Fruit fly (Drosophila melanogaster) whole organism, adult: ENCODE results near the gene CG31145.

Source experiments
- CG11617 ChIP-seq: fragments of 200-800 bp; sonication (Bioruptor generic); optimal IDR thresholded peaks from 2 replicates; lab custom pipeline; 2017; ENCODE audit warnings: mild to moderate bottlenecking, missing biosample characterization, missing genetic modification reagents, missing genetic modification characterization
- CG12768 ChIP-seq: fragments of 200-800 bp; sonication (Bioruptor generic); optimal IDR thresholded peaks from 2 replicates; lab custom pipeline; 2017; ENCODE audit warnings: missing biosample characterization, missing genetic modification characterization, mild to moderate bottlenecking, moderate library complexity, missing genetic modification reagents
- CG14711 ChIP-seq: fragments of 200-800 bp; sonication (Bioruptor generic); optimal IDR thresholded peaks from 2 replicates; lab custom pipeline; 2018; ENCODE audit warnings: missing biosample characterization, mild to moderate bottlenecking, missing genetic modification characterization, moderate library complexity
- CG1620 ChIP-seq: fragments of 200-800 bp; sonication (Bioruptor generic); optimal IDR thresholded peaks from 2 replicates; lab custom pipeline; 2016; ENCODE audit warnings: missing biosample characterization, missing genetic modification characterization
- CG33017 ChIP-seq: fragments of 200-800 bp; sonication (Bioruptor generic); optimal IDR thresholded peaks from 2 replicates; lab custom pipeline; 2018; ENCODE audit warnings: missing biosample characterization, mild to moderate bottlenecking, missing genetic modification characterization, moderate library complexity
- CG5204 ChIP-seq: fragments of 200-800 bp; sonication (Bioruptor generic); optimal IDR thresholded peaks from 2 replicates; lab custom pipeline; 2016; ENCODE audit warnings: missing biosample characterization, missing genetic modification characterization
- CG7045 ChIP-seq: fragments of 200-800 bp; sonication (Bioruptor generic); optimal IDR thresholded peaks from 2 replicates; lab custom pipeline; 2017; ENCODE audit warnings: missing biosample characterization, mild to moderate bottlenecking, missing genetic modification characterization
- CG7101 ChIP-seq: fragments of 200-800 bp; sonication (Bioruptor generic); optimal IDR thresholded peaks from 2 replicates; lab custom pipeline; 2018; ENCODE audit warnings: missing biosample characterization, mild to moderate bottlenecking, missing genetic modification characterization, moderate library complexity
- Clk ChIP-seq: fragments of 200-800 bp; sonication (Bioruptor generic); optimal IDR thresholded peaks from 2 replicates; lab custom pipeline; 2017; ENCODE audit warnings: missing biosample characterization, missing genetic modification characterization
- Crg-1 ChIP-seq: fragments of 200-800 bp; sonication (Bioruptor generic); optimal IDR thresholded peaks from 2 replicates; lab custom pipeline; 2016; ENCODE audit warnings: missing biosample characterization, missing genetic modification characterization
- Hr96 ChIP-seq: fragments of 200-800 bp; sonication (Bioruptor generic); optimal IDR thresholded peaks from 2 replicates; lab custom pipeline; 2016; ENCODE audit warnings: missing biosample characterization, missing genetic modification characterization
- Mnt ChIP-seq: fragments of 200-800 bp; sonication (Bioruptor generic); optimal IDR thresholded peaks from 2 replicates; lab custom pipeline; 2016; ENCODE audit warnings: missing biosample characterization, mild to moderate bottlenecking, missing genetic modification characterization
- bab1 ChIP-seq: fragments of 200-800 bp; sonication (Bioruptor generic); optimal IDR thresholded peaks from 3 replicates; lab custom pipeline; 2019; ENCODE audit warnings: missing biosample characterization, mild to moderate bottlenecking, missing genetic modification characterization, moderate library complexity
- cic ChIP-seq: fragments of 200-800 bp; sonication (Bioruptor generic); optimal IDR thresholded peaks from 2 replicates; lab custom pipeline; 2017; ENCODE audit warnings: missing biosample characterization, mild to moderate bottlenecking, missing genetic modification characterization, moderate library complexity
- cnc ChIP-seq, 2 experiments: fragments of >200 bp; optimal IDR thresholded peaks; 2 replicates each; lab custom pipeline; 2017
- kay ChIP-seq: fragments of 200-800 bp; sonication (Bioruptor generic); peaks from one replicate; lab custom pipeline; 2016; ENCODE audit warnings: missing biosample characterization, missing genetic modification characterization, borderline replicate concordance
- ovo ChIP-seq: fragments of 200-800 bp; sonication (Bioruptor generic); optimal IDR thresholded peaks from 2 replicates; lab custom pipeline; 2016; ENCODE audit warnings: missing biosample characterization, missing genetic modification characterization
- pad ChIP-seq: fragments of 200-800 bp; sonication (Bioruptor generic); optimal IDR thresholded peaks from 3 replicates; lab custom pipeline; 2017; ENCODE audit warnings: missing biosample characterization, missing genetic modification characterization, mild to moderate bottlenecking, moderate library complexity, missing genetic modification reagents
- tj ChIP-seq: fragments of 200-800 bp; sonication (Bioruptor generic); optimal IDR thresholded peaks from 3 replicates; lab custom pipeline; 2017; ENCODE audit warnings: missing biosample characterization, mild to moderate bottlenecking, missing genetic modification characterization, moderate library complexity
- toe ChIP-seq: fragments of 200-800 bp; sonication (Bioruptor generic); optimal IDR thresholded peaks from 2 replicates; lab custom pipeline; 2016; ENCODE audit warnings: missing biosample characterization, missing genetic modification characterization

CG31145 gene

DNA sequence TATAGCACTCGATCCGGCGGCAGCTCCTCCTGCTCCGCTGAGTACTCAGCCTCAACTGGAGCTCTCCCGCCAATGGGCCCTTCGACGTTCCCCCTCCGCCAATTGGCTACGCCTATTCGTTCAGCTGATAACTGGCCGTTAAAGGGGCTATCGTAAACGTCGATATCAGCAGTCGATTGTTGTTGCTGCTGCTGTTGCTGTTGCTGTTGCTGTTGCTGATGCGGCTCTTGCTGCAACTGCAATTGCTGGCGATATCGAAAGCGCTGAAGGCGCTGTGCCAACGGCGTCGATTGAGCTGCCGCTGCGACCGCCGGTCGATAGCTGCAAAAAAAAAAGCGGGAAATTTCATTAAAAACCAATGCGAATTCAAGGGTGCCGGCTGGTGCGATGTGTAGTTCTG lies 42.3 kb downstream of the CG31145 start:
- peak; percentile 55 for TF ChIP-seq tj
- no peak for TF ChIP-seq Crg-1 (GFP tag; lab: Kevin White, UChicago)
- TF ChIP-seq CG12768 (GFP tag; lab: Kevin White, UChicago) = peak; percentile 15

DNA sequence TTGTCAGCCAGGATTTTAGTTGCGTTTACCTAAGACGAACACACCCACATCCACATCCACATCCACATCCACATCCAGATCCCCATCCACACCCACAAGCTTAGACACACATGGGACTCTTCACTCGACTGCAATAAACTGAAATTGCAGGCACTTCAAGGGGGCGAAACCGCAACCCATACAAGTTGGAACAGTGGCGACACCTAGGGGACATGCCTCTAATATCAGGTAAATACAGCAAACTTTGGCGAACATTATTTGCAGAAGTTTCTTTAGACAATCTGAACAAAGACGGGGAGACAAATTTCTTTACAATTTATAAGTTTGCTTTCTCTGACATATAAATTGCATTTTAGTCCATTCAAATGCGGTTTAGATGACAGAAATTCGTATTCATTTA lies 46.5 kb downstream of the CG31145 start:
- TF ChIP-seq CG14711 (tag; lab: Kevin White, UChicago) (no peak), toe (GFP tag; lab: Kevin White, UChicago) (no peak), CG5204 (GFP tag; lab: Kevin White, UChicago) (no peak), cic (GFP tag; lab: Kevin White, UChicago) (no peak), CG33017 (no peak), CG7045 (GFP tag; lab: Kevin White, UChicago) (no peak), CG7101 (no peak), pad (GFP tag; lab: Kevin White, UChicago) (no peak), CG12768 (GFP tag; lab: Kevin White, UChicago) (no peak), bab1 (GFP tag; lab: Kevin White, UChicago) (no peak), ovo (no peak), Clk (no peak), CG1620 (GFP tag; lab: Kevin White, UChicago) (no peak), kay (GFP tag; lab: Kevin White, UChicago) (no peak), CG11617 (no peak), cnc (optimal IDR thresholded peaks at IDR 0.05; lab: Kevin White, UChicago) (no peak), Hr96 (no peak), Crg-1 (GFP tag; lab: Kevin White, UChicago) (no peak), tj (no peak)

- no peak for TF ChIP-seq CG11617
- TF ChIP-seq CG5204 (GFP tag; lab: Kevin White, UChicago) = no peak
- TF ChIP-seq CG7045 (GFP tag; lab: Kevin White, UChicago) = no peak
- no peak for TF ChIP-seq Crg-1 (GFP tag; lab: Kevin White, UChicago)
These were observed 57.3 kb downstream of the CG31145 start for dm6 chr3R:23612121-23612520.

DNA sequence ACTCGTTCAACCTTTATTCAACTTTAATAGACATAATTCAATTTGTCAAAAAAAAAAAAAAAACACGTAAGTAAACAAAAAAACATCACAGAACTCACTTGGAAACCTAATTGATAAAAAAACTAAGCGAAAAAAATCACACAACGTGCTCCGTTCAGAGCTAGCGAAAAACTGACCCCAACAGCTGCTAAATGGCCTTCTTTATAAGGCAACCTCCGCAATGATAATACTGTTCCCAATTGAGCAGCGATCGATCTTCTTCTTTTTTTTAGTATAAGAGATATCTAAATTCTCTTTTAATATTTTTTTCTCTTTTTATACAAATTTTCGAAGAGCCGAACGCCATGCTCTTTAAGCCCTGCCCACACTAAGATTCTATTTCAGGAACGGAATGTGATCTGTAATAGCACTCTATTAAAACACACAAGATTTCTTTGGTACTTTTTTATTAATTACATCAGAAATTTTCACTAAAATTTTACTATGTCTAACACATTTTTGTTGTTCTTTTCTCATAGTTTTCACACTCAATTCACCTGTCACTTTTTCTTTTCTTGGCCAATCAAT lies 64.1 kb downstream of the CG31145 start, which contains the start of gene CG10184:
Gene CG10184, minus strand, starts transcription at position 181 of the 567 bp plus-strand sequence.
- TF ChIP-seq tj (peak; percentile 64), cic (GFP tag; lab: Kevin White, UChicago) (peak; percentile 22), CG33017 (no peak)

- TF ChIP-seq cic (GFP tag; lab: Kevin White, UChicago) (peak; percentile 51), toe (GFP tag; lab: Kevin White, UChicago) (no peak), tj (peak; percentile 22), ovo (peak; percentile 31), pad (GFP tag; lab: Kevin White, UChicago) (peak; percentile 86), Clk (no peak), CG5204 (GFP tag; lab: Kevin White, UChicago) (no peak), CG33017 (no peak), bab1 (GFP tag; lab: Kevin White, UChicago) (peak; percentile 67), Mnt (GFP tag; lab: Kevin White, UChicago) (no peak)
These were observed 68.1 kb downstream of the CG31145 start for dm6 chr3R:23601346-23601817.

DNA sequence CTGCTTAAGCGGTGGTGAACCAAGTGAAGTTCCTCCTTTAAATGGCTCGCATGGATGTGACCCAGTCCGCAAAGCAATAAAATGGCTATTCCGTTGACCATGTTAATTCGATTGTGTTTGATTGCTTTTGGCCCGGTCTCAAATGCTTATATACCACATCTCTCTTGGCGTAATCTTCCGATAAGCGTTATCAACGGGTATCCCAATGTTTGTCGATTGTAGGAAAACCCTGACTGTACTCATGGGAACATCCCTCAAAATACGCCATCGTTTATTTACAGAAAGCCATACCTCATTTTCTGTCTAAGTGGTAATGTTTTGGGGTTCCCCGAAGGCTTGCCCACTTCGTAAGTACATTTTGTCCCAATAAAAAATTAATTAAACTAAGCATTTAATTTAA lies 70.5 kb downstream of the CG31145 start, which contains the start of gene CG10183:
Gene CG10183, minus strand, starts transcription at position 101 of the 400 bp plus-strand sequence.
- TF ChIP-seq CG7101 (no peak), bab1 (GFP tag; lab: Kevin White, UChicago) (no peak), CG33017 (no peak), Clk (no peak), toe (GFP tag; lab: Kevin White, UChicago) (no peak), CG1620 (GFP tag; lab: Kevin White, UChicago) (no peak), Hr96 (no peak), CG14711 (tag; lab: Kevin White, UChicago) (no peak), ovo (no peak), CG5204 (GFP tag; lab: Kevin White, UChicago) (no peak), CG12768 (GFP tag; lab: Kevin White, UChicago) (no peak), cic (GFP tag; lab: Kevin White, UChicago) (no peak), CG7045 (GFP tag; lab: Kevin White, UChicago) (no peak), tj (no peak), CG11617 (no peak), Crg-1 (GFP tag; lab: Kevin White, UChicago) (no peak), cnc (optimal IDR thresholded peaks at IDR 0.05; lab: Kevin White, UChicago) (no peak), pad (GFP tag; lab: Kevin White, UChicago) (no peak), kay (GFP tag; lab: Kevin White, UChicago) (no peak)

dm6 chr3R:23596173-23596572 lies 73.3 kb downstream of the CG31145 start, which contains the start of gene CG16723:
Gene CG16723 (minus strand): TSS chr3R:23596273.
- TF ChIP-seq tj (no peak), CG1620 (GFP tag; lab: Kevin White, UChicago) (no peak)
